Worm (Caenorhabditis elegans): ENCODE data around the gene faah-5.

ce11 chrIII:11916260-11916659 lies 25.0 kb upstream of the faah-5 start:
- TF ChIP-seq tra-4 (tag; optimal IDR thresholded peaks at IDR 0.05) (no peak), hmg-4 (GFP tag; optimal IDR thresholded peaks at IDR 0.05) (no peak), ama-1 (optimal IDR thresholded peaks at IDR 0.05) (no peak), sea-1 (GFP tag; conservative IDR thresholded peaks at IDR 0.05) (no peak), flt-1 (GFP tag; IDR thresholded peaks at IDR 0.05) (no peak), pes-1 (GFP tag; IDR thresholded peaks at IDR 0.05) (no peak), ceh-13 (GFP tag; optimal IDR thresholded peaks at IDR 0.05) (no peak), aly-1 (tag; optimal IDR thresholded peaks at IDR 0.05) (no peak), ets-7 (tag; optimal IDR thresholded peaks at IDR 0.05) (no peak), hmbx-1 (tag; optimal IDR thresholded peaks at IDR 0.05) (no peak), scrt-1 (GFP tag; IDR thresholded peaks at IDR 0.05) (no peak), tbx-11 (GFP tag; IDR thresholded peaks at IDR 0.05) (no peak), ceh-36 (tag; optimal IDR thresholded peaks at IDR 0.05) (no peak), B0310.2 (tag; optimal IDR thresholded peaks at IDR 0.05) (no peak)
